Fruit fly (Drosophila melanogaster) whole organism, adult: Measurements from ENCODE around the gene CG10970.

ENCODE experiments used
- CG12768 ChIP-seq: fragments of 200-800 bp; sonication (Bioruptor generic); optimal IDR thresholded peaks from 2 replicates; lab custom pipeline; 2017; ENCODE audit warnings: missing biosample characterization, missing genetic modification characterization, mild to moderate bottlenecking, moderate library complexity, missing genetic modification reagents
- CG14711 ChIP-seq: fragments of 200-800 bp; sonication (Bioruptor generic); optimal IDR thresholded peaks from 2 replicates; lab custom pipeline; 2018; ENCODE audit warnings: missing biosample characterization, mild to moderate bottlenecking, missing genetic modification characterization, moderate library complexity
- CG5204 ChIP-seq: fragments of 200-800 bp; sonication (Bioruptor generic); optimal IDR thresholded peaks from 2 replicates; lab custom pipeline; 2016; ENCODE audit warnings: missing biosample characterization, missing genetic modification characterization
- Crg-1 ChIP-seq: fragments of 200-800 bp; sonication (Bioruptor generic); optimal IDR thresholded peaks from 2 replicates; lab custom pipeline; 2016; ENCODE audit warnings: missing biosample characterization, missing genetic modification characterization
- bab1 ChIP-seq: fragments of 200-800 bp; sonication (Bioruptor generic); optimal IDR thresholded peaks from 3 replicates; lab custom pipeline; 2019; ENCODE audit warnings: missing biosample characterization, mild to moderate bottlenecking, missing genetic modification characterization, moderate library complexity
- cic ChIP-seq: fragments of 200-800 bp; sonication (Bioruptor generic); optimal IDR thresholded peaks from 2 replicates; lab custom pipeline; 2017; ENCODE audit warnings: missing biosample characterization, mild to moderate bottlenecking, missing genetic modification characterization, moderate library complexity

dm6 chrX:9108387-9108786 is 37.2 kb upstream of the CG10970 start, which contains the start of gene AP-1gamma:
- TF ChIP-seq bab1 (GFP tag; lab: Kevin White, UChicago) (no peak), CG5204 (GFP tag; lab: Kevin White, UChicago) (no peak), Crg-1 (GFP tag; lab: Kevin White, UChicago) (no peak), cic (GFP tag; lab: Kevin White, UChicago) (peak; percentile 90), CG12768 (GFP tag; lab: Kevin White, UChicago) (no peak), CG14711 (tag; lab: Kevin White, UChicago) (no peak)
